Worm (Caenorhabditis elegans) whole organism, L3 larva: ENCODE data around the gene exp-1.

Source experiments
- R02D3.7 ChIP-seq: fragments of 150-350 bp; optimal IDR thresholded peaks from 2 replicates; lab custom pipeline; 2014; ENCODE audit warnings: missing biosample characterization, missing genetic modification characterization
- ama-1 ChIP-seq: fragments of 150-350 bp; optimal IDR thresholded peaks from 2 replicates; lab custom pipeline; 2018
- elt-2 ChIP-seq: sonication (generic microtip); optimal IDR thresholded peaks from 2 replicates; lab custom pipeline; 2016; ENCODE audit warnings: missing genetic modification reagents, mild to moderate bottlenecking, missing genetic modification characterization, missing compliant biosample characterization
- fkh-10 ChIP-seq: sonication (generic microtip); optimal IDR thresholded peaks from 2 replicates; lab custom pipeline; 2017; ENCODE audit warnings: missing biosample characterization, missing genetic modification reagents, missing genetic modification characterization
- fos-1 ChIP-seq: fragments of 150-350 bp; optimal IDR thresholded peaks from 2 replicates; lab custom pipeline; 2014; ENCODE audit warnings: missing biosample characterization, missing genetic modification characterization
- nfya-1 ChIP-seq: sonication (generic microtip); optimal IDR thresholded peaks from 2 replicates; lab custom pipeline; 2017; ENCODE audit warnings: missing genetic modification characterization, mild to moderate bottlenecking, missing compliant biosample characterization, antibody characterized with exemption, moderate library complexity; ENCODE audit not compliant: insufficient read depth
- nhr-237 ChIP-seq: fragments of 150-350 bp; optimal IDR thresholded peaks from 2 replicates; lab custom pipeline; 2014; ENCODE audit warnings: missing biosample characterization, missing genetic modification characterization
- nhr-76 ChIP-seq: fragments of 150-350 bp; sonication (generic microtip); optimal IDR thresholded peaks from 5 replicates; lab custom pipeline; 2014; ENCODE audit warnings: missing biosample characterization, missing genetic modification characterization
- unc-39 ChIP-seq: sonication (generic microtip); optimal IDR thresholded peaks from 4 replicates; lab custom pipeline; 2017; ENCODE audit warnings: missing biosample characterization, missing genetic modification characterization

DNA sequence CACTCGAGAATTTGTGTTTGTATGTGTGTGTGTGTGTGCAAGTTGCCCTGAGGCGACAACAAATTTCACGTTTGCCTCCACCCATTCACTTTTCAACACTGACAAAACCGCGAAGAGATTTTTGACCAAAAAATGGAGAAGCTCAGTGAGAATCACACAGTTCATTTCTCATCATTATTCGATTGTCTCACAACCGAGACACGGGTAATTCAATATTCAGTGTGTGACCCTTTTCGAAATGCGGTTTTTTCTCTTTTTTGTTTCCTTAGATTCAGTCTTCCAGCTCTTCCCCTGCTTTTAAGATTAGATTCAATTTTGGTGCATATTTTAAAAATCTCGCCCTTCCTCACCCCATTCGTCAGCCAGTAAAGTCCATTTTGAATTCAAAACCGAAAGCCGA lies 21.4 kb downstream of the exp-1 start:
- TF ChIP-seq nhr-76 (tag; lab: Kevin White, UChicago): no peak
- TF ChIP-seq elt-2 (tag; lab: Kevin White, UChicago): no peak
- TF ChIP-seq unc-39 (tag; lab: Kevin White, UChicago): no peak
- no peak for TF ChIP-seq fkh-10 (GFP tag; lab: Kevin White, UChicago)
- TF ChIP-seq fos-1 (tag; lab: Kevin White, UChicago): no peak
- no peak for TF ChIP-seq nhr-237 (tag; lab: Kevin White, UChicago)
- TF ChIP-seq R02D3.7 (tag; lab: Kevin White, UChicago): no peak
- no peak for TF ChIP-seq ama-1 (lab: Kevin White, UChicago)
- TF ChIP-seq nfya-1 (tag; lab: Kevin White, UChicago): no peak
